Worm (Caenorhabditis elegans) whole organism, late embryonic: ENCODE measurements around the gene clec-52.
"Not testable (repeated sequence)": the region's sequence is repeated elsewhere in the genome, so short reads cannot be mapped to it uniquely, and the experiment has no call there.

Source experiments
- C38D4.7 ChIP-seq: fragments of 200-800 bp; sonication (Bioruptor generic); optimal IDR thresholded peaks from 2 replicates; lab custom pipeline; 2018; ENCODE audit warnings: mild to moderate bottlenecking, missing genetic modification characterization, moderate library complexity, missing compliant biosample characterization
- F13H6.1 ChIP-seq: sonication (generic microtip); optimal IDR thresholded peaks from 2 replicates; lab custom pipeline; 2016; ENCODE audit warnings: missing genetic modification characterization, missing compliant biosample characterization
- K02D7.2 ChIP-seq: sonication (generic microtip); optimal IDR thresholded peaks from 2 replicates; lab custom pipeline; 2017; ENCODE audit warnings: mild to moderate bottlenecking, missing genetic modification characterization, missing compliant biosample characterization
- K09A11.1 ChIP-seq: sonication (generic microtip); optimal IDR thresholded peaks from 2 replicates; lab custom pipeline; 2017; ENCODE audit warnings: antibody characterized with exemption, mild to moderate bottlenecking, missing genetic modification characterization, missing compliant biosample characterization; ENCODE audit not compliant: insufficient read depth
- T23F11.4 ChIP-seq: fragments of 200-800 bp; sonication (Bioruptor generic); optimal IDR thresholded peaks from 2 replicates; lab custom pipeline; 2018; ENCODE audit warnings: mild to moderate bottlenecking, missing genetic modification characterization, missing compliant biosample characterization
- ahr-1 ChIP-seq: sonication (generic microtip); optimal IDR thresholded peaks from 2 replicates; lab custom pipeline; 2016; ENCODE audit warnings: missing genetic modification characterization, missing compliant biosample characterization
- ama-1 ChIP-seq: fragments of 150-350 bp; optimal IDR thresholded peaks from 2 replicates; lab custom pipeline; 2014
- ceh-14 ChIP-seq: sonication (generic microtip); optimal IDR thresholded peaks from 2 replicates; lab custom pipeline; 2016; ENCODE audit warnings: missing genotype, missing genetic modification characterization, missing compliant biosample characterization
- ceh-18 ChIP-seq: sonication (generic microtip); optimal IDR thresholded peaks from 2 replicates; lab custom pipeline; 2016; ENCODE audit warnings: missing genetic modification characterization, missing compliant biosample characterization
- ceh-19 ChIP-seq: fragments of 200-800 bp; sonication (Bioruptor generic); optimal IDR thresholded peaks from 2 replicates; lab custom pipeline; 2018; ENCODE audit warnings: mild to moderate bottlenecking, missing genetic modification characterization, missing compliant biosample characterization
- ceh-2 ChIP-seq: sonication (generic microtip); optimal IDR thresholded peaks from 2 replicates; lab custom pipeline; 2016; ENCODE audit warnings: missing genotype, missing genetic modification characterization, missing compliant biosample characterization
- ceh-22 ChIP-seq: sonication (generic microtip); optimal IDR thresholded peaks from 2 replicates; lab custom pipeline; 2017; ENCODE audit warnings: missing biosample characterization, missing genetic modification characterization
- ceh-24 ChIP-seq: sonication (generic microtip); optimal IDR thresholded peaks from 2 replicates; lab custom pipeline; 2016; ENCODE audit warnings: mild to moderate bottlenecking, missing genetic modification characterization, missing compliant biosample characterization
- ceh-30 ChIP-seq: fragments of 150-350 bp; optimal IDR thresholded peaks from 2 replicates; lab custom pipeline; 2014; ENCODE audit warnings: missing biosample characterization, missing genetic modification characterization
- ceh-31 ChIP-seq: sonication (generic microtip); optimal IDR thresholded peaks from 2 replicates; lab custom pipeline; 2016; ENCODE audit warnings: missing genetic modification characterization, missing compliant biosample characterization
- ceh-45 ChIP-seq: fragments of 200-800 bp; sonication (Bioruptor generic); IDR thresholded peaks from 2 replicates; pipeline ENCODE4 v1.3.6; 2022; ENCODE audit warnings: missing genetic modification reagents, missing genetic modification characterization, missing compliant biosample characterization
- ceh-48 ChIP-seq: sonication (generic microtip); optimal IDR thresholded peaks from 2 replicates; lab custom pipeline; 2016; ENCODE audit warnings: missing genetic modification characterization, inconsistent platforms, missing compliant biosample characterization
- ceh-6 ChIP-seq: fragments of 200-800 bp; sonication (Bioruptor generic); optimal IDR thresholded peaks from 2 replicates; lab custom pipeline; 2018; ENCODE audit warnings: mild to moderate bottlenecking, missing genetic modification characterization, missing compliant biosample characterization
- ceh-9 ChIP-seq: sonication (generic microtip); optimal IDR thresholded peaks from 2 replicates; lab custom pipeline; 2016; ENCODE audit warnings: mild to moderate bottlenecking, missing genetic modification characterization, inconsistent platforms, missing compliant biosample characterization
- dve-1 ChIP-seq: sonication (generic microtip); optimal IDR thresholded peaks from 2 replicates; lab custom pipeline; 2017; ENCODE audit warnings: antibody characterized with exemption, mild to moderate bottlenecking, missing genetic modification characterization, missing compliant biosample characterization
- elt-4 ChIP-seq: sonication (generic microtip); optimal IDR thresholded peaks from 2 replicates; lab custom pipeline; 2016; ENCODE audit warnings: missing genetic modification characterization, missing compliant biosample characterization
- eyg-1 ChIP-seq: sonication (generic microtip); optimal IDR thresholded peaks from 2 replicates; lab custom pipeline; 2016; ENCODE audit warnings: missing genotype, missing genetic modification characterization, missing compliant biosample characterization
- fax-1 ChIP-seq: sonication (generic microtip); optimal IDR thresholded peaks from 2 replicates; lab custom pipeline; 2016; ENCODE audit warnings: missing genotype, missing genetic modification characterization, missing compliant biosample characterization
- hlh-13 ChIP-seq: fragments of 200-800 bp; sonication (Bioruptor generic); optimal IDR thresholded peaks from 2 replicates; lab custom pipeline; 2018; ENCODE audit warnings: mild to moderate bottlenecking, missing genetic modification characterization, missing compliant biosample characterization
- hlh-6 ChIP-seq: sonication (generic microtip); optimal IDR thresholded peaks from 2 replicates; lab custom pipeline; 2016; ENCODE audit warnings: missing genotype, missing genetic modification characterization, missing compliant biosample characterization
- hlh-8 ChIP-seq: sonication (generic microtip); optimal IDR thresholded peaks from 2 replicates; lab custom pipeline; 2016; ENCODE audit warnings: missing genotype, missing genetic modification characterization, missing compliant biosample characterization
- lin-11 ChIP-seq: fragments of 200-800 bp; sonication (Bioruptor generic); optimal IDR thresholded peaks from 2 replicates; lab custom pipeline; 2018; ENCODE audit warnings: mild to moderate bottlenecking, missing genetic modification characterization, missing compliant biosample characterization
- mec-3 ChIP-seq: sonication (generic microtip); optimal IDR thresholded peaks from 2 replicates; lab custom pipeline; 2016; ENCODE audit warnings: borderline replicate concordance, missing genetic modification characterization, missing compliant biosample characterization
- nhr-11 ChIP-seq: fragments of 150-350 bp; optimal IDR thresholded peaks from 2 replicates; lab custom pipeline; 2014; ENCODE audit warnings: missing biosample characterization, missing genetic modification characterization
- nhr-232 ChIP-seq: sonication (generic microtip); optimal IDR thresholded peaks from 2 replicates; lab custom pipeline; 2016; ENCODE audit warnings: missing genetic modification characterization, missing compliant biosample characterization
- npax-4 ChIP-seq: sonication (generic microtip); optimal IDR thresholded peaks from 2 replicates; lab custom pipeline; 2016; ENCODE audit warnings: missing genetic modification characterization, missing compliant biosample characterization
- pag-3 ChIP-seq: sonication (generic microtip); optimal IDR thresholded peaks from 2 replicates; lab custom pipeline; 2016; ENCODE audit warnings: missing compliant biosample characterization, missing genetic modification characterization, borderline replicate concordance
- pat-9 ChIP-seq: fragments of 200-800 bp; sonication (Bioruptor generic); optimal IDR thresholded peaks from 2 replicates; lab custom pipeline; 2018; ENCODE audit warnings: mild to moderate bottlenecking, missing genetic modification characterization, moderate library complexity, missing compliant biosample characterization
- pha-2 ChIP-seq: sonication (generic microtip); optimal IDR thresholded peaks from 2 replicates; lab custom pipeline; 2017; ENCODE audit warnings: mild to moderate bottlenecking, missing genetic modification characterization, missing compliant biosample characterization
- pha-4 ChIP-seq: fragments of 150-350 bp; optimal IDR thresholded peaks from 2 replicates; lab custom pipeline; 2018; ENCODE audit warnings: missing biosample characterization, missing genetic modification reagents, missing genetic modification characterization
- pqm-1 ChIP-seq: sonication (generic microtip); optimal IDR thresholded peaks from 2 replicates; lab custom pipeline; 2016; ENCODE audit warnings: missing genetic modification characterization, missing compliant biosample characterization
- pros-1 ChIP-seq: fragments of 150-350 bp; optimal IDR thresholded peaks from 2 replicates; lab custom pipeline; 2014; ENCODE audit warnings: missing biosample characterization, missing genetic modification reagents, missing genetic modification characterization
- rnt-1 ChIP-seq: sonication (generic microtip); optimal IDR thresholded peaks from 2 replicates; lab custom pipeline; 2016; ENCODE audit warnings: missing genetic modification characterization, missing compliant biosample characterization
- sdc-2 ChIP-seq: sonication (generic microtip); optimal IDR thresholded peaks from 2 replicates; lab custom pipeline; 2016; ENCODE audit warnings: missing genotype, missing genetic modification characterization, missing compliant biosample characterization
- sox-2 ChIP-seq: fragments of 200-800 bp; sonication (Bioruptor generic); IDR thresholded peaks from 2 replicates; pipeline ENCODE4 v1.3.6; 2022; ENCODE audit warnings: missing genetic modification reagents, missing genetic modification characterization, missing compliant biosample characterization
- tbx-2 ChIP-seq: sonication (generic microtip); optimal IDR thresholded peaks from 2 replicates; lab custom pipeline; 2016; ENCODE audit warnings: missing genetic modification characterization, missing compliant biosample characterization
- unc-3 ChIP-seq, 2 experiments: fragments of 200-800 bp in 1 of 2; sonication (Bioruptor generic) in 1 of 2; sonication (generic microtip) in 1 of 2; conservative IDR thresholded peaks in 1 of 2; optimal IDR thresholded peaks in 1 of 2; 2 replicates each; pipeline versions ENCODE4 v1.3.6 to Lab custom; 2016 to 2022; ENCODE audit warnings: missing compliant biosample characterization in 2 of 2, missing genetic modification characterization in 2 of 2, missing genetic modification reagents in 1 of 2
- unc-42 ChIP-seq: sonication (generic microtip); optimal IDR thresholded peaks from 2 replicates; lab custom pipeline; 2016; ENCODE audit warnings: missing genotype, missing genetic modification characterization, missing compliant biosample characterization
- unc-55 ChIP-seq: sonication (generic microtip); optimal IDR thresholded peaks from 2 replicates; lab custom pipeline; 2017; ENCODE audit warnings: missing biosample characterization, missing genetic modification reagents, missing genetic modification characterization
- unc-86 ChIP-seq: sonication (generic microtip); optimal IDR thresholded peaks from 2 replicates; lab custom pipeline; 2016; ENCODE audit warnings: missing genetic modification characterization, missing compliant biosample characterization

clec-52 gene

DNA sequence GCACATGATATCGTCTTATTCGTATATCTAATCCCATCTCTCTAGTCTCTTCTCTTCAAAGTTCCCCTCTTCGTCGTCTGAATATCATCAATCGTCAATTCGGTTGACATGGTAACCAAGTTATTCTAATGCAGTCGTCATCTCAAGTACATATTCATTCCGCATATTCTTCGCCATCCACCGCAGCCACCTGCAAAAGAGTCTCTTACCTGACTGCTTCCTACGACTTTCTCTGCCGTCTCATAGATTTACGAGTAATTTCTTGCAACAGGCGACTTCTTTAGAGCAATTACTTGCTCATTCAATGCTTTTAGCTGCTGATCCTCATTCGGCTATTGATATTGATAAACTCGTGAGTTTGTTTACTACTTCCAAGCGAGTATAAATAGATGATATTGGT lies 41.1 kb downstream of the clec-52 start:
- no peak for TF ChIP-seq sdc-2 (tag; lab: Kevin White, UChicago)
- TF ChIP-seq ceh-18 (tag; lab: Kevin White, UChicago): no peak
- TF ChIP-seq ceh-24: no peak
- no peak for TF ChIP-seq ceh-9
- no peak for TF ChIP-seq ama-1 (lab: Kevin White, UChicago)
- TF ChIP-seq rnt-1 (tag; lab: Kevin White, UChicago): no peak
- TF ChIP-seq mec-3: no peak
- no peak for TF ChIP-seq pat-9
- TF ChIP-seq pha-2 (tag; lab: Kevin White, UChicago): no peak
- no peak for TF ChIP-seq unc-3 (GFP tag; conservative IDR thresholded peaks at IDR 0.05; lab: Robert Waterston, UW)
- no peak for TF ChIP-seq unc-3 (tag; optimal IDR thresholded peaks at IDR 0.05; lab: Kevin White, UChicago)
- TF ChIP-seq unc-42 (tag; lab: Kevin White, UChicago): no peak
- no peak for TF ChIP-seq ceh-45
- no peak for TF ChIP-seq sox-2
- no peak for TF ChIP-seq T23F11.4 (GFP tag; lab: Kevin White, UChicago)
- no peak for TF ChIP-seq npax-4 (tag; lab: Kevin White, UChicago)
- no peak for TF ChIP-seq hlh-13
- TF ChIP-seq nhr-11 (tag; lab: Kevin White, UChicago): no peak
- TF ChIP-seq, all 69 proteins: peak for 0

DNA sequence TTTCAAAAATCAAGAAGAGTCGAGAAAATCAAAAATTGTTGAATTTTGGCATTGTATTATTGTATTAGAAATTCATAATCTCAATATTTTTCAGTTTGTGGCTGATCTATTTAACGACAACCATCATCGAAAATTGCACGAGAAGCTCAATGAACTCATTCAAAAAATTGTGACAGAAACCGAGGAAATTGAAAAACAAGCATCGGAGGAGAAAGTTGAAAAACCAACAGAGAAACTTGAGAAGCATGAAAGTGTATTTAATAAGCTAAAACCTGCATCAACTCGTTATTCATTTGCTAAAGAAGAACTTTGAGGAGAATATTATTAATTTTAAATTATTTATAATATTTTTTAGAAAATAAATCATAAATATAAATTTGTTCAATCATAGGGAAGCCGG lies 41.7 kb downstream of the clec-52 start, which contains the start of gene ceph-41:
TSS of gene ceph-41 (plus strand) at position 301 of the 400 bp plus-strand sequence.
- TF ChIP-seq unc-86 (tag; lab: Kevin White, UChicago): no peak
- TF ChIP-seq ceh-22 (tag; lab: Kevin White, UChicago): no peak
- TF ChIP-seq ceh-14: no peak
- no peak for TF ChIP-seq eyg-1 (tag; lab: Kevin White, UChicago)
- no peak for TF ChIP-seq pqm-1 (tag; lab: Kevin White, UChicago)
- no peak for TF ChIP-seq ceh-2 (tag; lab: Kevin White, UChicago)
- no peak for TF ChIP-seq ceh-19 (GFP tag; lab: Kevin White, UChicago)
- TF ChIP-seq C38D4.7 (GFP tag; lab: Kevin White, UChicago): no peak
- no peak for TF ChIP-seq F13H6.1 (tag; lab: Kevin White, UChicago)
- no peak for TF ChIP-seq pha-4 (tag; lab: Kevin White, UChicago)
- no peak for TF ChIP-seq ceh-6 (GFP tag; lab: Kevin White, UChicago)
- TF ChIP-seq unc-42 (tag; lab: Kevin White, UChicago): no peak
- TF ChIP-seq K09A11.1 (tag; lab: Kevin White, UChicago): no peak
- TF ChIP-seq pag-3 (tag; lab: Kevin White, UChicago): no peak
- no peak for TF ChIP-seq hlh-6
- TF ChIP-seq nhr-232 (tag; lab: Kevin White, UChicago): no peak
- no peak for TF ChIP-seq rnt-1 (tag; lab: Kevin White, UChicago)
- TF ChIP-seq ceh-30 (tag; lab: Kevin White, UChicago): no peak
- TF ChIP-seq elt-4: no peak
- no peak for TF ChIP-seq ceh-31 (tag; lab: Kevin White, UChicago)
- TF ChIP-seq, all 69 proteins: peak for 0

ce11 chrIV:8122349-8122748 lies 46.2 kb downstream of the clec-52 start, which contains the start of gene erp-44.3:
erp-44.3 (plus strand) TSS chrIV:8122649.
- not testable (repeated sequence) for TF ChIP-seq ceh-18 (tag; lab: Kevin White, UChicago); hlh-6; tbx-2 (tag; lab: Kevin White, UChicago)

ce11 chrIV:8118790-8119189 lies 49.8 kb downstream of the clec-52 start, which contains the start of gene F42G8.8:
F42G8.8 (plus strand) TSS chrIV:8119090.
- TF ChIP-seq nhr-232 (tag; lab: Kevin White, UChicago) (no peak), lin-11 (tag; lab: Kevin White, UChicago) (no peak), ahr-1 (tag; lab: Kevin White, UChicago) (no peak), pros-1 (no peak), dve-1 (tag; lab: Kevin White, UChicago) (no peak), sox-2 (no peak), pha-2 (tag; lab: Kevin White, UChicago) (no peak), unc-55 (GFP tag; lab: Kevin White, UChicago) (no peak), ceh-18 (tag; lab: Kevin White, UChicago) (no peak), hlh-6 (no peak), ceh-48 (tag; lab: Kevin White, UChicago) (no peak), K02D7.2 (no peak), ceh-9 (no peak), unc-86 (tag; lab: Kevin White, UChicago) (no peak), hlh-8 (tag; lab: Kevin White, UChicago) (no peak), mec-3 (no peak), ceh-22 (tag; lab: Kevin White, UChicago) (no peak), fax-1 (tag; lab: Kevin White, UChicago) (no peak), T23F11.4 (GFP tag; lab: Kevin White, UChicago) (no peak), pat-9 (no peak)
